Worm (Caenorhabditis elegans) whole organism, L2 larva: ENCODE results near the gene F20A1.8.

Experiments
- ceh-82 ChIP-seq: fragments of 150-350 bp; optimal IDR thresholded peaks from 2 replicates; lab custom pipeline; 2014; ENCODE audit warnings: missing biosample characterization, missing genetic modification characterization
- elt-1 ChIP-seq: fragments of 150-350 bp; optimal IDR thresholded peaks from 2 replicates; lab custom pipeline; 2014; ENCODE audit warnings: missing biosample characterization, missing genetic modification characterization
- fos-1 ChIP-seq: fragments of 150-350 bp; optimal IDR thresholded peaks from 2 replicates; lab custom pipeline; 2014; ENCODE audit warnings: missing biosample characterization, missing genetic modification characterization
- mab-5 ChIP-seq: fragments of 150-350 bp; optimal IDR thresholded peaks from 2 replicates; lab custom pipeline; 2014; ENCODE audit warnings: missing biosample characterization, missing genetic modification characterization
- mdl-1 ChIP-seq, 2 experiments: fragments of 150-350 bp in 1 of 2; sonication (generic microtip) in 1 of 2; optimal IDR thresholded peaks; 2 replicates each; lab custom pipeline; 2017; ENCODE audit warnings: missing biosample characterization in 2 of 2, missing genetic modification characterization in 2 of 2
- nhr-237 ChIP-seq: fragments of 150-350 bp; optimal IDR thresholded peaks from 2 replicates; lab custom pipeline; 2014; ENCODE audit warnings: missing biosample characterization, missing genetic modification characterization
- unc-62 ChIP-seq: fragments of 150-350 bp; optimal IDR thresholded peaks from 2 replicates; lab custom pipeline; 2014; ENCODE audit warnings: missing biosample characterization, missing genetic modification reagents, missing genetic modification characterization
- ztf-4 ChIP-seq: fragments of 150-350 bp; optimal IDR thresholded peaks from 2 replicates; lab custom pipeline; 2014; ENCODE audit warnings: missing biosample characterization, missing genetic modification characterization

- peak in 1 of 2 experiments; percentile 31 for TF ChIP-seq mdl-1 (tag; optimal IDR thresholded peaks at IDR 0.05; lab: Kevin White, UChicago)
- TF ChIP-seq nhr-237 (tag; lab: Kevin White, UChicago) = peak; percentile 28
- peak; percentile 51 for TF ChIP-seq fos-1 (tag; lab: Kevin White, UChicago)
- no peak for TF ChIP-seq ceh-82
- no peak for TF ChIP-seq unc-62 (GFP tag; lab: Kevin White, UChicago)
- TF ChIP-seq ztf-4 = peak; percentile 77
- TF ChIP-seq mab-5 (tag; lab: Kevin White, UChicago) = peak; percentile 37
- TF ChIP-seq elt-1 (tag; lab: Kevin White, UChicago) = no peak
These were observed 13.0 kb upstream of the F20A1.8 start, which contains the start of the genes Y57E12AL.6 and Y57E12AL.1 for ce11 chrV:7060396-7060795.
